Worm (Caenorhabditis elegans) whole organism, L2 larva: ENCODE measurements around the gene F19B10.2.

ENCODE experiments used
- C34F6.9 ChIP-seq: fragments of 150-350 bp; optimal IDR thresholded peaks from 2 replicates; lab custom pipeline; 2014; ENCODE audit warnings: missing biosample characterization, missing genetic modification characterization
- F13H6.1 ChIP-seq: sonication (generic microtip); optimal IDR thresholded peaks from 2 replicates; lab custom pipeline; 2016; ENCODE audit warnings: missing genetic modification characterization, missing compliant biosample characterization
- R02D3.7 ChIP-seq: fragments of 150-350 bp; optimal IDR thresholded peaks from 2 replicates; lab custom pipeline; 2014; ENCODE audit warnings: missing biosample characterization, missing genetic modification characterization
- Y55F3AM.14 ChIP-seq: fragments of 200-800 bp; sonication (Bioruptor generic); optimal IDR thresholded peaks from 2 replicates; lab custom pipeline; 2018; ENCODE audit warnings: mild to moderate bottlenecking, missing genetic modification characterization, missing compliant biosample characterization
- aly-2 ChIP-seq: fragments of 150-350 bp; optimal IDR thresholded peaks from 2 replicates; lab custom pipeline; 2014; ENCODE audit warnings: missing biosample characterization, missing genetic modification characterization
- ama-1 ChIP-seq: fragments of 150-350 bp; optimal IDR thresholded peaks from 2 replicates; lab custom pipeline; 2018; ENCODE audit warnings: inconsistent platforms
- blmp-1 ChIP-seq: sonication (generic microtip); optimal IDR thresholded peaks from 2 replicates; lab custom pipeline; 2017; ENCODE audit warnings: missing genetic modification characterization, mild to moderate bottlenecking, missing compliant biosample characterization, antibody characterized with exemption, moderate library complexity; ENCODE audit not compliant: insufficient read depth
- ceh-82 ChIP-seq: fragments of 150-350 bp; optimal IDR thresholded peaks from 2 replicates; lab custom pipeline; 2014; ENCODE audit warnings: missing biosample characterization, missing genetic modification characterization
- crh-2 ChIP-seq: sonication (generic microtip); optimal IDR thresholded peaks from 2 replicates; lab custom pipeline; 2017; ENCODE audit warnings: missing biosample characterization, missing genetic modification characterization
- egl-27 ChIP-seq: sonication (generic microtip); optimal IDR thresholded peaks from 3 replicates; lab custom pipeline; 2017; ENCODE audit warnings: missing biosample characterization, missing genetic modification reagents, missing genetic modification characterization
- elt-3 ChIP-seq: sonication (generic microtip); optimal IDR thresholded peaks from 2 replicates; lab custom pipeline; 2017; ENCODE audit warnings: missing biosample characterization, missing genetic modification characterization
- fos-1 ChIP-seq: fragments of 150-350 bp; optimal IDR thresholded peaks from 2 replicates; lab custom pipeline; 2014; ENCODE audit warnings: missing biosample characterization, missing genetic modification characterization
- gmeb-1 ChIP-seq: fragments of 150-350 bp; optimal IDR thresholded peaks from 2 replicates; lab custom pipeline; 2014; ENCODE audit warnings: missing biosample characterization, missing genetic modification characterization
- lin-13 ChIP-seq: fragments of 150-350 bp; optimal IDR thresholded peaks from 2 replicates; lab custom pipeline; 2014; ENCODE audit warnings: missing biosample characterization, missing genetic modification reagents, missing genetic modification characterization
- lin-39 ChIP-seq: fragments of 150-350 bp; optimal IDR thresholded peaks from 2 replicates; lab custom pipeline; 2014; ENCODE audit warnings: missing biosample characterization, missing genetic modification reagents, missing genetic modification characterization
- lsy-2 ChIP-seq, 2 experiments: fragments of 150-350 bp in 1 of 2; sonication (generic microtip) in 1 of 2; optimal IDR thresholded peaks; 2 replicates each; lab custom pipeline; 2014 to 2017; ENCODE audit warnings: missing biosample characterization in 2 of 2, missing genetic modification characterization in 2 of 2
- mbf-1 ChIP-seq: sonication (generic microtip); optimal IDR thresholded peaks from 2 replicates; lab custom pipeline; 2017; ENCODE audit warnings: missing biosample characterization, missing genetic modification characterization
- mdl-1 ChIP-seq, 2 experiments: fragments of 150-350 bp in 1 of 2; sonication (generic microtip) in 1 of 2; optimal IDR thresholded peaks; 2 replicates each; lab custom pipeline; 2017; ENCODE audit warnings: missing biosample characterization in 2 of 2, missing genetic modification characterization in 2 of 2
- nhr-10 ChIP-seq: sonication (generic microtip); optimal IDR thresholded peaks from 2 replicates; lab custom pipeline; 2017; ENCODE audit warnings: missing biosample characterization, missing genetic modification characterization
- nhr-12 ChIP-seq: fragments of 150-350 bp; optimal IDR thresholded peaks from 2 replicates; lab custom pipeline; 2014; ENCODE audit warnings: missing biosample characterization, missing genetic modification characterization
- nhr-129 ChIP-seq: fragments of 150-350 bp; optimal IDR thresholded peaks from 2 replicates; lab custom pipeline; 2014; ENCODE audit warnings: missing biosample characterization, missing genetic modification characterization
- nhr-21 ChIP-seq: fragments of 150-350 bp; optimal IDR thresholded peaks from 2 replicates; lab custom pipeline; 2014; ENCODE audit warnings: missing biosample characterization, missing genetic modification characterization
- nhr-23 ChIP-seq: fragments of 150-350 bp; optimal IDR thresholded peaks from 2 replicates; lab custom pipeline; 2014; ENCODE audit warnings: missing biosample characterization, missing genetic modification reagents, missing genetic modification characterization
- nhr-237 ChIP-seq: fragments of 150-350 bp; optimal IDR thresholded peaks from 2 replicates; lab custom pipeline; 2014; ENCODE audit warnings: missing biosample characterization, missing genetic modification characterization
- nhr-25 ChIP-seq: fragments of 150-350 bp; sonication (generic microtip); optimal IDR thresholded peaks from 3 replicates; lab custom pipeline; 2014; ENCODE audit warnings: missing biosample characterization, missing genetic modification characterization
- nhr-6 ChIP-seq: fragments of 150-350 bp; optimal IDR thresholded peaks from 2 replicates; lab custom pipeline; 2014; ENCODE audit warnings: missing biosample characterization, missing genetic modification characterization
- nhr-77 ChIP-seq: fragments of 150-350 bp; optimal IDR thresholded peaks from 2 replicates; lab custom pipeline; 2014; ENCODE audit warnings: missing biosample characterization, missing genetic modification characterization
- peb-1 ChIP-seq: fragments of 150-350 bp; optimal IDR thresholded peaks from 2 replicates; lab custom pipeline; 2014; ENCODE audit warnings: missing biosample characterization, missing genetic modification characterization
- sem-4 ChIP-seq: fragments of 150-350 bp; optimal IDR thresholded peaks from 2 replicates; lab custom pipeline; 2014; ENCODE audit warnings: missing biosample characterization, missing genetic modification reagents, missing genetic modification characterization
- skn-1 ChIP-seq: sonication (generic microtip); optimal IDR thresholded peaks from 2 replicates; lab custom pipeline; 2017; ENCODE audit warnings: missing biosample characterization, missing genetic modification characterization
- sma-3 ChIP-seq: sonication (generic microtip); optimal IDR thresholded peaks from 2 replicates; lab custom pipeline; 2016; ENCODE audit warnings: missing genetic modification reagents, missing genetic modification characterization, missing compliant biosample characterization
- sma-9 ChIP-seq, 2 experiments: fragments of 150-350 bp in 1 of 2; sonication (generic microtip) in 1 of 2; optimal IDR thresholded peaks; 2 replicates each; lab custom pipeline; 2014 to 2016; ENCODE audit warnings: missing genetic modification characterization in 2 of 2, mild to moderate bottlenecking in 1 of 2, missing biosample characterization in 1 of 2, missing compliant biosample characterization in 1 of 2, missing genetic modification reagents in 1 of 2, moderate library complexity in 1 of 2
- unc-39 ChIP-seq: fragments of 150-350 bp; optimal IDR thresholded peaks from 2 replicates; lab custom pipeline; 2014; ENCODE audit warnings: missing biosample characterization, missing genetic modification characterization
- unc-55 ChIP-seq: fragments of 150-350 bp; sonication (generic microtip); optimal IDR thresholded peaks from 3 replicates; lab custom pipeline; 2014; ENCODE audit warnings: missing biosample characterization, missing genetic modification reagents, missing genetic modification characterization
- unc-62 ChIP-seq: fragments of 150-350 bp; optimal IDR thresholded peaks from 2 replicates; lab custom pipeline; 2014; ENCODE audit warnings: missing biosample characterization, missing genetic modification reagents, missing genetic modification characterization
- zag-1 ChIP-seq: fragments of 150-350 bp; optimal IDR thresholded peaks from 2 replicates; lab custom pipeline; 2014; ENCODE audit warnings: missing biosample characterization, missing genetic modification characterization
- ztf-11 ChIP-seq: sonication (generic microtip); optimal IDR thresholded peaks from 2 replicates; lab custom pipeline; 2017; ENCODE audit warnings: missing biosample characterization, missing genetic modification characterization

The F19B10.2 gene

ce11 chrII:3659776-3660175 lies 15.5 kb upstream of the F19B10.2 start, which contains the start of gene F19B10.4:
F19B10.4 (plus strand) TSS chrII:3660076.
- no peak for TF ChIP-seq skn-1 (tag; lab: Kevin White, UChicago)
- no peak for TF ChIP-seq mbf-1
- TF ChIP-seq egl-27 (tag; lab: Kevin White, UChicago): no peak
- TF ChIP-seq sem-4 (tag; lab: Kevin White, UChicago): no peak
- TF ChIP-seq nhr-23 (tag; lab: Kevin White, UChicago): no peak
- no peak for TF ChIP-seq unc-62 (GFP tag; lab: Kevin White, UChicago)
- no peak for TF ChIP-seq ztf-11 (tag; lab: Kevin White, UChicago)
- TF ChIP-seq zag-1 (tag; lab: Kevin White, UChicago): no peak
- no peak for TF ChIP-seq nhr-12 (tag; lab: Kevin White, UChicago)
- no peak for TF ChIP-seq Y55F3AM.14 (GFP tag; lab: Kevin White, UChicago)
- TF ChIP-seq unc-39 (tag; lab: Kevin White, UChicago): no peak

ce11 chrII:3661932-3662331 lies 13.3 kb upstream of the F19B10.2 start, which contains the start of gene F19B10.13:
F19B10.13 (plus strand) TSS chrII:3662274.
- TF ChIP-seq nhr-10 (no peak), unc-55 (GFP tag; lab: Kevin White, UChicago) (peak; percentile 53), C34F6.9 (peak; percentile 84), nhr-23 (tag; lab: Kevin White, UChicago) (no peak), fos-1 (tag; lab: Kevin White, UChicago) (peak; percentile 95), lin-13 (no peak), nhr-12 (tag; lab: Kevin White, UChicago) (no peak), gmeb-1 (peak; percentile 17), elt-3 (tag; lab: Kevin White, UChicago) (no peak), ceh-82 (tag; lab: Kevin White, UChicago) (no peak), sma-3 (no peak), nhr-21 (tag; lab: Kevin White, UChicago) (no peak), peb-1 (tag; lab: Kevin White, UChicago) (no peak), zag-1 (tag; lab: Kevin White, UChicago) (no peak)

ce11 chrII:3663796-3664195 lies 11.5 kb upstream of the F19B10.2 start, which contains the start of gene F19B10.6:
F19B10.6 (minus strand) TSS chrII:3663896.
- TF ChIP-seq nhr-10 (no peak), nhr-129 (tag; lab: Kevin White, UChicago) (no peak), lin-13 (no peak), lsy-2 (tag; optimal IDR thresholded peaks at IDR 0.05; lab: Kevin White, UChicago) (no peak), ztf-11 (tag; lab: Kevin White, UChicago) (no peak), zag-1 (tag; lab: Kevin White, UChicago) (no peak), nhr-237 (tag; lab: Kevin White, UChicago) (no peak), nhr-6 (tag; lab: Kevin White, UChicago) (no peak), lin-39 (no peak), Y55F3AM.14 (GFP tag; lab: Kevin White, UChicago) (no peak), nhr-77 (tag; lab: Kevin White, UChicago) (no peak), sem-4 (tag; lab: Kevin White, UChicago) (no peak), crh-2 (tag; lab: Kevin White, UChicago) (no peak), F13H6.1 (tag; lab: Kevin White, UChicago) (no peak), elt-3 (tag; lab: Kevin White, UChicago) (no peak), gmeb-1 (no peak)

- TF ChIP-seq nhr-25 (tag; lab: Kevin White, UChicago): no peak
- no peak for TF ChIP-seq nhr-10
- TF ChIP-seq sma-9 (GFP tag; optimal IDR thresholded peaks at IDR 0.05; lab: Kevin White, UChicago): no peak
- no peak for TF ChIP-seq sma-9 (tag; optimal IDR thresholded peaks at IDR 0.05; lab: Kevin White, UChicago)
- no peak for TF ChIP-seq crh-2 (tag; lab: Kevin White, UChicago)
- no peak for TF ChIP-seq aly-2 (tag; lab: Kevin White, UChicago)
- no peak for TF ChIP-seq R02D3.7 (tag; lab: Kevin White, UChicago)
- no peak for TF ChIP-seq blmp-1 (tag; lab: Kevin White, UChicago)
- TF ChIP-seq Y55F3AM.14 (GFP tag; lab: Kevin White, UChicago): no peak
- no peak for TF ChIP-seq mdl-1 (tag; optimal IDR thresholded peaks at IDR 0.05; lab: Kevin White, UChicago)
- TF ChIP-seq nhr-237 (tag; lab: Kevin White, UChicago): no peak
- no peak for TF ChIP-seq ama-1
- TF ChIP-seq sma-3: no peak
Observed at ce11 chrII:3664470-3664869, 10.8 kb upstream of the F19B10.2 start, which contains the start of gene F19B10.3. F19B10.3 (plus strand) TSS chrII:3664770.
